Fruit fly (Drosophila melanogaster): ENCODE data around the gene Tgi.

Tgi gene

dm6 chr3L:13450177-13450793 lies 36.3 kb upstream of the Tgi start, which contains the start of the genes JMJD7 and CG10738 (continued):
- TF ChIP-seq Adf1 (GFP tag; IDR thresholded peaks at IDR 0.05) (peak; percentile 38; the same call in 1 of the 2 replicates), Sin3A (optimal IDR thresholded peaks at IDR 0.05) (peak; percentile 22), wor (GFP tag; IDR thresholded peaks at IDR 0.05) (no peak), Bteb2 (GFP tag; optimal IDR thresholded peaks at IDR 0.05) (no peak), az2 (GFP tag; optimal IDR thresholded peaks at IDR 0.05) (no peak), CG10366 (GFP tag; IDR thresholded peaks at IDR 0.05) (peak; percentile 69)

dm6 chr3L:13451562-13451961 lies 35.0 kb upstream of the Tgi start:
- TF ChIP-seq CG2678 (tag; optimal IDR thresholded peaks at IDR 0.05): peak; percentile 38
- no peak for TF ChIP-seq dpn (GFP tag; optimal IDR thresholded peaks at IDR 0.05)
- no peak for TF ChIP-seq Hr78 (GFP tag; optimal IDR thresholded peaks at IDR 0.05)
- TF ChIP-seq CG17186 (GFP tag; optimal IDR thresholded peaks at IDR 0.05): no peak
- no peak for TF ChIP-seq zen2 (GFP tag; IDR thresholded peaks at IDR 0.05; ENCODE audit: partially characterized antibody)
- no peak for TF ChIP-seq Rfx (GFP tag; IDR thresholded peaks at IDR 0.05)
- no peak for TF ChIP-seq hkb (optimal IDR thresholded peaks at IDR 0.05)
- TF ChIP-seq hkb (GFP tag; IDR thresholded peaks at IDR 0.05): 0 out of 2 replicates have a peak, but pooled peaks have one; percentile 20
- TF ChIP-seq CkIIα-i1 (GFP tag; IDR thresholded peaks at IDR 0.05): no peak
- TF ChIP-seq Sox102F (GFP tag; optimal IDR thresholded peaks at IDR 0.05): peak; percentile 34
- TF ChIP-seq dan (GFP tag; IDR thresholded peaks at IDR 0.05): no peak
- peak; percentile 0 for TF ChIP-seq CG4424 (GFP tag; optimal IDR thresholded peaks at IDR 0.05)
- peak; percentile 1 for TF ChIP-seq Xbp1 (GFP tag; optimal IDR thresholded peaks at IDR 0.05)
- TF ChIP-seq CG13624 (GFP tag; optimal IDR thresholded peaks at IDR 0.05): no peak
- TF ChIP-seq gfzf (GFP tag; optimal IDR thresholded peaks at IDR 0.05): no peak
- TF ChIP-seq HHEX (GFP tag; optimal IDR thresholded peaks at IDR 0.05): no peak
- TF ChIP-seq CG1602 (GFP tag; optimal IDR thresholded peaks at IDR 0.05): no peak
- TF ChIP-seq CG1603 (tag; optimal IDR thresholded peaks at IDR 0.05): no peak
- no peak for TF ChIP-seq Gsc (GFP tag; IDR thresholded peaks at IDR 0.05)
- no peak for TF ChIP-seq Asciz (GFP tag; optimal IDR thresholded peaks at IDR 0.05)
- peak; percentile 81 for TF ChIP-seq D19A (tag; optimal IDR thresholded peaks at IDR 0.05)
- TF ChIP-seq Deaf1 (tag; optimal IDR thresholded peaks at IDR 0.05): no peak
- no peak for TF ChIP-seq CG2202 (tag; optimal IDR thresholded peaks at IDR 0.05)
- TF ChIP-seq Hey (tag; optimal IDR thresholded peaks at IDR 0.05): no peak
- no peak for TF ChIP-seq D19B (GFP tag; optimal IDR thresholded peaks at IDR 0.05)
- TF ChIP-seq Xrp1 (GFP tag; IDR thresholded peaks at IDR 0.05): no peak
- peak; percentile 22 for TF ChIP-seq Oli (tag; optimal IDR thresholded peaks at IDR 0.05)
- TF ChIP-seq CG11504 (tag; optimal IDR thresholded peaks at IDR 0.05): peak; percentile 45
- TF ChIP-seq Fer3 (tag; optimal IDR thresholded peaks at IDR 0.05): no peak
- no peak for TF ChIP-seq wdn (GFP tag; IDR thresholded peaks at IDR 0.05)
- TF ChIP-seq shn (GFP tag; optimal IDR thresholded peaks at IDR 0.05): no peak
- no peak for TF ChIP-seq dysf (GFP tag; IDR thresholded peaks at IDR 0.05)
- TF ChIP-seq CG32767 (GFP tag; IDR thresholded peaks at IDR 0.05): no peak
- TF ChIP-seq az2 (GFP tag; optimal IDR thresholded peaks at IDR 0.05): no peak
- TF ChIP-seq CG10431 (GFP tag; optimal IDR thresholded peaks at IDR 0.05): no peak
- TF ChIP-seq wek (GFP tag; optimal IDR thresholded peaks at IDR 0.05): no peak
- TF ChIP-seq CG4820 (GFP tag; optimal IDR thresholded peaks at IDR 0.05): no peak
- TF ChIP-seq Bdp1 (GFP tag; optimal IDR thresholded peaks at IDR 0.05): no peak
- TF ChIP-seq sna (GFP tag; IDR thresholded peaks at IDR 0.05; ENCODE audit: partially characterized antibody): no peak
- TF ChIP-seq Myb (GFP tag; optimal IDR thresholded peaks at IDR 0.05): no peak
- no peak for TF ChIP-seq tx (GFP tag; optimal IDR thresholded peaks at IDR 0.05)
- TF ChIP-seq dmrt99B (tag; optimal IDR thresholded peaks at IDR 0.05): peak; percentile 42
- no peak for TF ChIP-seq tap (tag; optimal IDR thresholded peaks at IDR 0.05)
- peak in 1 of 2 experiments; percentile 81 for TF ChIP-seq Pdp1 (GFP tag; optimal IDR thresholded peaks at IDR 0.05)
